Fruit fly (Drosophila melanogaster) whole organism, embryonic: ENCODE data around the gene CG43093.

ENCODE experiments used
- ATbp ChIP-seq: fragments of 200-800 bp; sonication (Bioruptor generic); optimal IDR thresholded peaks from 2 replicates; lab custom pipeline; 2017; ENCODE audit warnings: missing biosample characterization, mild to moderate bottlenecking, missing genetic modification characterization, missing genetic modification reagents
- BEAF-32 ChIP-seq: fragments of 200-800 bp; sonication (Bioruptor generic); optimal IDR thresholded peaks from 3 replicates; lab custom pipeline; 2017; ENCODE audit warnings: missing biosample characterization, missing genetic modification characterization, mild to moderate bottlenecking, moderate library complexity, missing genetic modification reagents
- CG10209 ChIP-seq: fragments of 200-800 bp; sonication (Bioruptor generic); optimal IDR thresholded peaks from 3 replicates; lab custom pipeline; 2017; ENCODE audit warnings: missing biosample characterization, mild to moderate bottlenecking, missing genetic modification characterization, missing genetic modification reagents
- CG10543 ChIP-seq: fragments of 200-800 bp; sonication (Bioruptor generic); optimal IDR thresholded peaks from 3 replicates; lab custom pipeline; 2017; ENCODE audit warnings: missing biosample characterization, mild to moderate bottlenecking, missing genetic modification characterization, moderate library complexity
- CG10959 ChIP-seq: fragments of 200-800 bp; sonication (Bioruptor generic); IDR thresholded peaks from 2 replicates; pipeline ENCODE4 v1.3.6; 2022; ENCODE audit warnings: missing biosample characterization, missing genetic modification characterization
- CG11247 ChIP-seq: fragments of 200-800 bp; sonication (Bioruptor generic); IDR thresholded peaks from 2 replicates; pipeline ENCODE4 v1.3.6; 2022; ENCODE audit warnings: missing biosample characterization, missing genetic modification characterization
- CG13296 ChIP-seq: fragments of 200-800 bp; sonication (Bioruptor generic); optimal IDR thresholded peaks from 3 replicates; lab custom pipeline; 2018; ENCODE audit warnings: missing biosample characterization, mild to moderate bottlenecking, missing genetic modification characterization
- CG13624 ChIP-seq: fragments of 200-800 bp; sonication (Bioruptor generic); optimal IDR thresholded peaks from 2 replicates; lab custom pipeline; 2016; ENCODE audit warnings: missing biosample characterization, missing genetic modification characterization
- CG14050 ChIP-seq: fragments of 200-800 bp; sonication (Bioruptor generic); IDR thresholded peaks from 3 replicates; pipeline ENCODE4 v1.3.6; 2022; ENCODE audit warnings: missing biosample characterization, missing genetic modification characterization
- CG1602 ChIP-seq: fragments of 200-800 bp; sonication (Bioruptor generic); optimal IDR thresholded peaks from 3 replicates; lab custom pipeline; 2016; ENCODE audit warnings: missing biosample characterization, missing genetic modification characterization
- CG17385 ChIP-seq: fragments of 200-800 bp; sonication (Bioruptor generic); optimal IDR thresholded peaks from 3 replicates; lab custom pipeline; 2018; ENCODE audit warnings: missing biosample characterization, mild to moderate bottlenecking, missing genetic modification characterization
- CG17568 ChIP-seq: fragments of 200-800 bp; sonication (Bioruptor generic); optimal IDR thresholded peaks from 2 replicates; lab custom pipeline; 2018; ENCODE audit warnings: missing biosample characterization, mild to moderate bottlenecking, missing genetic modification characterization, moderate library complexity
- CG2678 ChIP-seq: fragments of 200-800 bp; sonication (Bioruptor generic); optimal IDR thresholded peaks from 3 replicates; lab custom pipeline; 2019; ENCODE audit warnings: missing biosample characterization, mild to moderate bottlenecking, missing genetic modification characterization, moderate library complexity
- CG30403 ChIP-seq: fragments of 200-800 bp; sonication (Bioruptor generic); optimal IDR thresholded peaks from 3 replicates; lab custom pipeline; 2016; ENCODE audit warnings: missing biosample characterization, missing genetic modification characterization
- CG33557 ChIP-seq: fragments of 200-800 bp; sonication (Bioruptor generic); optimal IDR thresholded peaks from 2 replicates; lab custom pipeline; 2019; ENCODE audit warnings: missing biosample characterization, mild to moderate bottlenecking, missing genetic modification characterization, moderate library complexity
- CG34376 ChIP-seq: fragments of 200-800 bp; sonication (Bioruptor generic); optimal IDR thresholded peaks from 2 replicates; lab custom pipeline; 2018; ENCODE audit warnings: missing biosample characterization, mild to moderate bottlenecking, missing genetic modification characterization
- CG4328 ChIP-seq: fragments of 200-800 bp; sonication (Bioruptor generic); optimal IDR thresholded peaks from 3 replicates; lab custom pipeline; 2017; ENCODE audit warnings: missing biosample characterization, missing genetic modification reagents, missing genetic modification characterization
- CG43689 ChIP-seq: fragments of 200-800 bp; sonication (Bioruptor generic); IDR thresholded peaks from 2 replicates; pipeline ENCODE4 v1.3.6; 2022; ENCODE audit warnings: missing biosample characterization, missing genetic modification characterization
- CG5953 ChIP-seq: fragments of 200-800 bp; sonication (Bioruptor generic); IDR thresholded peaks from 2 replicates; pipeline ENCODE4 v1.3.6; 2022; ENCODE audit warnings: missing biosample characterization, missing genetic modification characterization
- CG6683 ChIP-seq: fragments of 200-800 bp; sonication (Bioruptor generic); optimal IDR thresholded peaks from 2 replicates; lab custom pipeline; 2017; ENCODE audit warnings: missing biosample characterization, mild to moderate bottlenecking, missing genetic modification characterization, missing genetic modification reagents
- CG8089 ChIP-seq: fragments of 200-800 bp; sonication (Bioruptor generic); optimal IDR thresholded peaks from 3 replicates; lab custom pipeline; 2016; ENCODE audit warnings: missing biosample characterization, missing genetic modification characterization
- CG9609 ChIP-seq: fragments of 200-800 bp; sonication (Bioruptor generic); optimal IDR thresholded peaks from 3 replicates; lab custom pipeline; 2016; ENCODE audit warnings: missing biosample characterization, missing genetic modification characterization
- CHES-1-like ChIP-seq: fragments of 200-800 bp; sonication (Bioruptor generic); optimal IDR thresholded peaks from 2 replicates; lab custom pipeline; 2016; ENCODE audit warnings: missing biosample characterization, missing genetic modification characterization
- E2f2 ChIP-seq: fragments of 200-800 bp; sonication (Bioruptor generic); IDR thresholded peaks from 2 replicates; pipeline ENCODE4 v1.3.6; 2022; ENCODE audit warnings: missing biosample characterization, missing genetic modification characterization
- HmgD ChIP-seq: fragments of 200-800 bp; sonication (Bioruptor generic); optimal IDR thresholded peaks from 3 replicates; lab custom pipeline; 2016; ENCODE audit warnings: missing biosample characterization, missing genetic modification characterization
- Hmr ChIP-seq: fragments of 200-800 bp; sonication (Bioruptor generic); optimal IDR thresholded peaks from 3 replicates; lab custom pipeline; 2017; ENCODE audit warnings: mild to moderate bottlenecking, missing biosample characterization, missing genetic modification reagents, missing genetic modification characterization
- Kr ChIP-seq: fragments of 200-800 bp; sonication (Bioruptor generic); optimal IDR thresholded peaks from 2 replicates; lab custom pipeline; 2017; ENCODE audit warnings: missing biosample characterization, mild to moderate bottlenecking, missing genetic modification characterization
- Oli ChIP-seq: fragments of 200-800 bp; sonication (Bioruptor generic); optimal IDR thresholded peaks from 2 replicates; lab custom pipeline; 2018; ENCODE audit warnings: missing biosample characterization, mild to moderate bottlenecking, missing genetic modification characterization, moderate library complexity
- YL-1 ChIP-seq: fragments of 200-800 bp; sonication (Bioruptor generic); optimal IDR thresholded peaks from 3 replicates; lab custom pipeline; 2017; ENCODE audit warnings: missing biosample characterization, mild to moderate bottlenecking, missing genetic modification characterization
- al ChIP-seq: fragments of 200-800 bp; sonication (Bioruptor generic); IDR thresholded peaks from 2 replicates; pipeline ENCODE4 v1.3.6; 2022; ENCODE audit warnings: missing biosample characterization, missing genetic modification characterization
- aop ChIP-seq: fragments of 200-800 bp; sonication (Bioruptor generic); IDR thresholded peaks from 2 replicates; pipeline ENCODE4 v1.3.6; 2022; ENCODE audit warnings: missing biosample characterization, missing genetic modification characterization
- bsh ChIP-seq, 2 experiments: fragments of 200-800 bp; sonication (Bioruptor generic); optimal IDR thresholded peaks; 2 replicates each; lab custom pipeline; 2017 to 2018; ENCODE audit warnings: mild to moderate bottlenecking in 2 of 2, missing biosample characterization in 2 of 2, missing genetic modification characterization in 2 of 2, moderate library complexity in 1 of 2
- cato ChIP-seq: fragments of 200-800 bp; sonication (Bioruptor generic); optimal IDR thresholded peaks from 2 replicates; lab custom pipeline; 2016; ENCODE audit warnings: missing biosample characterization, missing genetic modification characterization, borderline replicate concordance
- disco-r ChIP-seq: fragments of 200-800 bp; sonication (Bioruptor generic); optimal IDR thresholded peaks from 2 replicates; lab custom pipeline; 2016; ENCODE audit warnings: missing biosample characterization, missing genetic modification characterization
- gcm ChIP-seq: fragments of 200-800 bp; sonication (Bioruptor generic); optimal IDR thresholded peaks from 2 replicates; lab custom pipeline; 2019; ENCODE audit warnings: missing biosample characterization, mild to moderate bottlenecking, missing genetic modification characterization, moderate library complexity
- gfzf ChIP-seq: fragments of 200-800 bp; sonication (Bioruptor generic); optimal IDR thresholded peaks from 2 replicates; lab custom pipeline; 2016; ENCODE audit warnings: missing biosample characterization, mild to moderate bottlenecking, missing genetic modification characterization, moderate library complexity
- gro ChIP-seq: fragments of 200-800 bp; sonication (Bioruptor generic); optimal IDR thresholded peaks from 2 replicates; lab custom pipeline; 2016; ENCODE audit warnings: missing biosample characterization, missing genetic modification characterization
- ham ChIP-seq: fragments of 200-800 bp; sonication (Bioruptor generic); IDR thresholded peaks from 2 replicates; pipeline ENCODE4 v1.3.6; 2022; ENCODE audit warnings: missing biosample characterization, missing genetic modification characterization
- her ChIP-seq: fragments of 200-800 bp; sonication (Bioruptor generic); optimal IDR thresholded peaks from 2 replicates; lab custom pipeline; 2016; ENCODE audit warnings: missing biosample characterization, missing genetic modification characterization
- hth ChIP-seq: fragments of >200 bp; optimal IDR thresholded peaks from 2 replicates; lab custom pipeline; 2017; ENCODE audit warnings: inconsistent platforms
- jumu ChIP-seq: fragments of 200-800 bp; sonication (Bioruptor generic); optimal IDR thresholded peaks from 3 replicates; lab custom pipeline; 2016; ENCODE audit warnings: missing biosample characterization, missing genetic modification characterization
- maf-S ChIP-seq: fragments of 200-800 bp; sonication (Bioruptor generic); optimal IDR thresholded peaks from 2 replicates; lab custom pipeline; 2016; ENCODE audit warnings: missing biosample characterization, missing genetic modification characterization
- pb ChIP-seq: fragments of 200-800 bp; sonication (Bioruptor generic); optimal IDR thresholded peaks from 3 replicates; lab custom pipeline; 2016; ENCODE audit warnings: missing biosample characterization, missing genetic modification characterization
- sc ChIP-seq, 3 experiments: fragments of >200 bp in 2 of 3; fragments of 200-800 bp in 1 of 3; sonication (Bioruptor generic) in 1 of 3; optimal IDR thresholded peaks; 2 replicates in 2 of 3; 3 replicates in 1 of 3; lab custom pipeline; 2017; ENCODE audit warnings: mild to moderate bottlenecking in 1 of 3, missing biosample characterization in 1 of 3, missing genetic modification characterization in 1 of 3, missing genetic modification reagents in 1 of 3
- sens ChIP-seq: fragments of 200-800 bp; sonication (Bioruptor generic); peaks from one replicate; lab custom pipeline; 2016; ENCODE audit warnings: missing biosample characterization, missing genetic modification characterization
- stwl ChIP-seq: fragments of 200-800 bp; sonication (Bioruptor generic); optimal IDR thresholded peaks from 3 replicates; lab custom pipeline; 2018; ENCODE audit warnings: missing biosample characterization, mild to moderate bottlenecking, missing genetic modification characterization, moderate library complexity
- tgo ChIP-seq: fragments of 200-800 bp; sonication (Bioruptor generic); IDR thresholded peaks from 3 replicates; pipeline ENCODE4 v1.3.6; 2022; ENCODE audit warnings: missing biosample characterization, missing genetic modification characterization
- tup ChIP-seq: fragments of 200-800 bp; sonication (Bioruptor generic); optimal IDR thresholded peaks from 2 replicates; lab custom pipeline; 2016; ENCODE audit warnings: missing biosample characterization, mild to moderate bottlenecking, missing genetic modification characterization, moderate library complexity
- vvl ChIP-seq: fragments of 200-800 bp; sonication (Bioruptor generic); IDR thresholded peaks from 2 replicates; pipeline ENCODE4 v1.3.6; 2022; ENCODE audit warnings: missing biosample characterization, missing genetic modification characterization
- wor ChIP-seq: fragments of 200-800 bp; sonication (Bioruptor generic); IDR thresholded peaks from 2 replicates; pipeline ENCODE4 v1.3.6; 2022; ENCODE audit warnings: missing biosample characterization, missing genetic modification characterization

CG43093 gene

DNA sequence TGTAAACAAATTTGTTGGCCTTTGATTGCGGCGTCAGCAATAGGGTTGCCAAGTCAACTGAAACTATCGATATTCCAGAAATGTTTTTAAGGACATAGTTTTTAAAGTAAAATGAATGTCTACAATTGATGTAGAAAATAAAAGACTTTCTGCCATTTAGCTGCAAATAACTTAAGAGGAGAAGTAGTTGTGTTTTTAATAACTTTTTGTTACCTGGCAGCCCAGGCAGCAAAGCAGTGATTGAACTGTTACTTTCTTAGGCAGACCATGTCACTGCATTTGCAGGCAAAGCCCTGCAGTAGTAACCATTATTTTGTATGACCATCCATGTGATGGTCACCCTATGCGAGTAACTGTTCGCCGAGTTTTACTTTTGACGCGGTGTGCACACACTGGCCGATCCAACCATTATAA is 19.6 kb downstream of the CG43093 start, which contains the start of the genes rumi, CG7029 and Usp12-46 (continued):
- TF ChIP-seq stwl (tag; lab: Kevin White, UChicago) = peak; percentile 88
- TF ChIP-seq disco-r (GFP tag; lab: Kevin White, UChicago) = peak; percentile 57
- TF ChIP-seq Oli = peak; percentile 80
- peak; percentile 94 for TF ChIP-seq vvl (GFP tag; lab: Robert Waterston, UW)
- TF ChIP-seq CG34376 (GFP tag; lab: Kevin White, UChicago) = peak; percentile 58
- peak; percentile 80 for TF ChIP-seq tgo
- peak; percentile 97 for TF ChIP-seq CHES-1-like (GFP tag; lab: Kevin White, UChicago)
- peak; percentile 63 for TF ChIP-seq E2f2 (GFP tag; lab: Robert Waterston, UW)
- TF ChIP-seq gcm (GFP tag; lab: Kevin White, UChicago) = peak; percentile 74
- peak; percentile 83 for TF ChIP-seq Hmr
- no peak for TF ChIP-seq sc (optimal IDR thresholded peaks at IDR 0.05; lab: Kevin White, UChicago)
- peak; percentile 69 for TF ChIP-seq sc (GFP tag; optimal IDR thresholded peaks at IDR 0.05; lab: Kevin White, UChicago)
- TF ChIP-seq sens (GFP tag; lab: Kevin White, UChicago) = peak; percentile 99
- peak; percentile 84 for TF ChIP-seq CG10209 (GFP tag; lab: Kevin White, UChicago)
- TF ChIP-seq ham (GFP tag; lab: Robert Waterston, UW) = peak; percentile 69; the same call in 1 of the 2 replicates
- TF ChIP-seq HmgD (GFP tag; lab: Kevin White, UChicago) = peak; percentile 98
- peak; percentile 75 for TF ChIP-seq al (GFP tag; lab: Robert Waterston, UW)
- TF ChIP-seq YL-1 (GFP tag; lab: Kevin White, UChicago) = peak; percentile 70
- peak; percentile 84 for TF ChIP-seq CG33557 (GFP tag; lab: Kevin White, UChicago)
- TF ChIP-seq tup = peak; percentile 38
- peak; percentile 43 for TF ChIP-seq CG6683
- peak in 1 of 2 experiments; percentile 88 for TF ChIP-seq bsh (GFP tag; optimal IDR thresholded peaks at IDR 0.05; lab: Kevin White, UChicago)
- peak; percentile 43; the same call in 1 of the 2 replicates for TF ChIP-seq aop (GFP tag; lab: Robert Waterston, UW)
- TF ChIP-seq CG10959 (GFP tag; lab: Robert Waterston, UW) = peak; percentile 73
- peak; percentile 91 for TF ChIP-seq CG30403 (GFP tag; lab: Kevin White, UChicago)
- TF ChIP-seq gro = peak; percentile 91
- TF ChIP-seq ATbp = peak; percentile 64
- peak; percentile 87 for TF ChIP-seq CG9609 (GFP tag; lab: Kevin White, UChicago)
- TF ChIP-seq BEAF-32 (GFP tag; lab: Kevin White, UChicago) = peak; percentile 87
- no peak for TF ChIP-seq CG2678 (tag; lab: Kevin White, UChicago)
- TF ChIP-seq CG17385 = peak; percentile 71
- TF ChIP-seq jumu (GFP tag; lab: Kevin White, UChicago) = peak; percentile 94
- peak; percentile 77 for TF ChIP-seq CG5953 (GFP tag; lab: Robert Waterston, UW)
- TF ChIP-seq CG1602 (GFP tag; lab: Kevin White, UChicago) = peak; percentile 90
- TF ChIP-seq hth (lab: Kevin White, UChicago) = no peak
- no peak for TF ChIP-seq Kr
- TF ChIP-seq CG10543 = peak; percentile 77
- peak; percentile 89 for TF ChIP-seq CG13624 (GFP tag; lab: Kevin White, UChicago)
- peak; percentile 88 for TF ChIP-seq CG14050
- no peak for TF ChIP-seq CG17568
- peak; percentile 73 for TF ChIP-seq CG13296
- peak; percentile 90 for TF ChIP-seq maf-S (GFP tag; lab: Kevin White, UChicago)
- TF ChIP-seq her = peak; percentile 79
- TF ChIP-seq gfzf (GFP tag; lab: Kevin White, UChicago) = peak; percentile 44
- peak; percentile 69 for TF ChIP-seq CG11247 (GFP tag; lab: Robert Waterston, UW)
- peak; percentile 76 for TF ChIP-seq CG4328
- peak; percentile 87 for TF ChIP-seq CG8089 (GFP tag; lab: Kevin White, UChicago)
- peak; percentile 80 for TF ChIP-seq pb
- peak; percentile 52; the same call in 1 of the 2 replicates for TF ChIP-seq CG43689 (GFP tag; lab: Robert Waterston, UW)
- TF ChIP-seq wor (GFP tag; lab: Robert Waterston, UW) = peak; percentile 59
- TF ChIP-seq cato (GFP tag; lab: Kevin White, UChicago) = peak; percentile 69
